Worm (Caenorhabditis elegans) whole organism, midembryonic: ENCODE results near the gene flr-4.

ENCODE experiments used
- cog-1 ChIP-seq: sonication (generic microtip); optimal IDR thresholded peaks from 2 replicates; lab custom pipeline; 2016; ENCODE audit warnings: missing genetic modification characterization, missing compliant biosample characterization
- flt-1 ChIP-seq: fragments of 200-800 bp; sonication (Bioruptor generic); IDR thresholded peaks from 2 replicates; pipeline ENCODE4 v1.3.6; 2022; ENCODE audit warnings: missing genetic modification characterization, missing compliant biosample characterization
- med-1 ChIP-seq: sonication (generic microtip); optimal IDR thresholded peaks from 2 replicates; lab custom pipeline; 2017; ENCODE audit warnings: missing genetic modification characterization, mild to moderate bottlenecking, missing compliant biosample characterization, antibody characterized with exemption, missing genetic modification reagents; ENCODE audit not compliant: insufficient read depth
- ref-1 ChIP-seq: fragments of 200-800 bp; sonication (Bioruptor generic); conservative IDR thresholded peaks from 2 replicates; pipeline ENCODE4 v1.3.6; 2022; ENCODE audit warnings: missing genetic modification reagents, missing genetic modification characterization, missing compliant biosample characterization
- tab-1 ChIP-seq: fragments of 200-800 bp; sonication (Bioruptor generic); IDR thresholded peaks from 2 replicates; pipeline ENCODE4 v1.3.6; 2022; ENCODE audit warnings: missing genetic modification characterization, missing compliant biosample characterization

DNA sequence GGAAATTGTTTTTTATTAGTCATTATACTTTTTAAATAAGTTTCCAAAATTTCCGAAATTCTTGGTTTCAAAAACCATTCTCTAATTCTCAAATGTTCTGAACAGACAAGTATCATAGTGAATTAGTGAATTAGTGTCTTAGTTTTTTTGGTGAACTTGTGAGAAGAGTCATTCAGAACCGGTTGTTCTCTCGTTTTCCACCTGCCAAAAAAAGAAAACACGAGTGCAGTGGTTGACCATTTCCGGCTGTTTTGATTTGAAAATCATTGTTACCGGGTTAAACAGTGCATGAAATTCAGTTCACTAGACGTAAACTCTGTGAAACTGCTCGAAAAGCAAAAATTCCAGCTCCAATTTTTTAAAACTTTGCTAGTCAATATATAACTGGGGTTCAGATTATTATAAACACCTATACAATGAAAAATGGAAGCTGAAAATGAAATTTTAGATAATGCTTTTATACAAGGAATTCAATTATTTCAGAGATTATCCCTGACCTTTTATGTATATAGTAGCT lies 49.4 kb upstream of the flr-4 start:
- TF ChIP-seq tab-1 (GFP tag; lab: Robert Waterston, UW) (no peak), med-1 (no peak), cog-1 (tag; lab: Kevin White, UChicago) (no peak), ref-1 (GFP tag; lab: Robert Waterston, UW) (no peak), flt-1 (GFP tag; lab: Robert Waterston, UW) (no peak)
